Worm (Caenorhabditis elegans) whole organism, mixed stage, embryonic: ENCODE measurements around the gene spo-11.
A peak's percentile ranks its signal among the peaks of the same experiment; 100 is the strongest.

ENCODE experiments used
- M03D4.4 ChIP-seq: sonication (generic microtip); optimal IDR thresholded peaks from 2 replicates; lab custom pipeline; 2017; ENCODE audit warnings: mild to moderate bottlenecking, missing genetic modification characterization, missing compliant biosample characterization
- blmp-1 ChIP-seq: fragments of 150-350 bp; optimal IDR thresholded peaks from 2 replicates; lab custom pipeline; 2014; ENCODE audit warnings: missing biosample characterization, missing genetic modification characterization
- ceh-39 ChIP-seq: fragments of 150-350 bp; optimal IDR thresholded peaks from 2 replicates; lab custom pipeline; 2014; ENCODE audit warnings: missing biosample characterization, missing genetic modification characterization
- ceh-43 ChIP-seq: fragments of 200-800 bp; sonication (Bioruptor generic); optimal IDR thresholded peaks from 2 replicates; lab custom pipeline; 2018; ENCODE audit warnings: mild to moderate bottlenecking, missing genetic modification characterization, moderate library complexity, missing compliant biosample characterization
- ces-1 ChIP-seq: fragments of 150-350 bp; optimal IDR thresholded peaks from 2 replicates; lab custom pipeline; 2014; ENCODE audit warnings: missing biosample characterization, missing genetic modification reagents, missing genetic modification characterization
- cnd-1 ChIP-seq: fragments of 200-800 bp; sonication (Bioruptor generic); optimal IDR thresholded peaks from 2 replicates; lab custom pipeline; 2018; ENCODE audit warnings: mild to moderate bottlenecking, missing genetic modification characterization, missing compliant biosample characterization
- elt-1 ChIP-seq: sonication (generic microtip); optimal IDR thresholded peaks from 2 replicates; lab custom pipeline; 2017; ENCODE audit warnings: missing genetic modification characterization, mild to moderate bottlenecking, missing compliant biosample characterization, antibody characterized with exemption, moderate library complexity, borderline replicate concordance; ENCODE audit not compliant: insufficient read depth
- flh-1 ChIP-seq: fragments of 200-800 bp; sonication (Bioruptor generic); optimal IDR thresholded peaks from 2 replicates; lab custom pipeline; 2018; ENCODE audit warnings: mild to moderate bottlenecking, missing genetic modification characterization, moderate library complexity, missing compliant biosample characterization
- ham-2 ChIP-seq: fragments of 200-800 bp; sonication (Bioruptor generic); optimal IDR thresholded peaks from 2 replicates; lab custom pipeline; 2018; ENCODE audit warnings: mild to moderate bottlenecking, missing genetic modification characterization, missing compliant biosample characterization
- hlh-1 ChIP-seq: fragments of 150-350 bp; optimal IDR thresholded peaks from 2 replicates; lab custom pipeline; 2014; ENCODE audit warnings: missing biosample characterization, missing genetic modification reagents, missing genetic modification characterization
- lin-13 ChIP-seq: fragments of 150-350 bp; optimal IDR thresholded peaks from 2 replicates; lab custom pipeline; 2014; ENCODE audit warnings: missing biosample characterization, missing genetic modification characterization
- lin-32 ChIP-seq: fragments of 200-800 bp; sonication (Bioruptor generic); optimal IDR thresholded peaks from 2 replicates; lab custom pipeline; 2018; ENCODE audit warnings: mild to moderate bottlenecking, missing genetic modification characterization, missing compliant biosample characterization
- lsy-2 ChIP-seq: fragments of 150-350 bp; optimal IDR thresholded peaks from 2 replicates; lab custom pipeline; 2014; ENCODE audit warnings: missing biosample characterization, missing genetic modification characterization
- mab-5 ChIP-seq: fragments of 150-350 bp; optimal IDR thresholded peaks from 2 replicates; lab custom pipeline; 2014; ENCODE audit warnings: missing biosample characterization, missing genetic modification characterization
- mep-1 ChIP-seq: fragments of 150-350 bp; optimal IDR thresholded peaks from 2 replicates; lab custom pipeline; 2017; ENCODE audit warnings: missing biosample characterization, missing genetic modification reagents, missing genetic modification characterization, inconsistent platforms
- mls-2 ChIP-seq: sonication (generic microtip); optimal IDR thresholded peaks from 2 replicates; lab custom pipeline; 2016; ENCODE audit warnings: mild to moderate bottlenecking, missing genetic modification characterization, moderate library complexity, missing compliant biosample characterization
- nhr-12 ChIP-seq: fragments of 150-350 bp; optimal IDR thresholded peaks from 2 replicates; lab custom pipeline; 2014; ENCODE audit warnings: missing biosample characterization, missing genetic modification characterization
- nhr-2 ChIP-seq: fragments of 150-350 bp; optimal IDR thresholded peaks from 2 replicates; lab custom pipeline; 2014; ENCODE audit warnings: missing biosample characterization, missing genetic modification characterization
- nhr-237 ChIP-seq: fragments of 150-350 bp; optimal IDR thresholded peaks from 2 replicates; lab custom pipeline; 2014; ENCODE audit warnings: missing biosample characterization, missing genetic modification characterization
- nhr-28 ChIP-seq: fragments of 150-350 bp; optimal IDR thresholded peaks from 2 replicates; lab custom pipeline; 2014; ENCODE audit warnings: missing biosample characterization, missing genetic modification characterization
- nhr-76 ChIP-seq: sonication (generic microtip); optimal IDR thresholded peaks from 2 replicates; lab custom pipeline; 2017; ENCODE audit warnings: missing biosample characterization, missing genetic modification characterization
- pha-4 ChIP-seq: fragments of 150-350 bp; optimal IDR thresholded peaks from 2 replicates; lab custom pipeline; 2018; ENCODE audit warnings: missing biosample characterization, missing genetic modification reagents, missing genetic modification characterization
- snpc-4 ChIP-seq: fragments of 150-350 bp; optimal IDR thresholded peaks from 2 replicates; lab custom pipeline; 2014; ENCODE audit warnings: missing biosample characterization, missing genetic modification characterization
- sptf-1 ChIP-seq: sonication (generic microtip); optimal IDR thresholded peaks from 2 replicates; lab custom pipeline; 2017; ENCODE audit warnings: mild to moderate bottlenecking, missing genetic modification characterization, moderate library complexity, missing compliant biosample characterization
- tbx-8 ChIP-seq: fragments of 200-800 bp; sonication (Bioruptor generic); optimal IDR thresholded peaks from 2 replicates; lab custom pipeline; 2018; ENCODE audit warnings: mild to moderate bottlenecking, missing genetic modification characterization, moderate library complexity, missing compliant biosample characterization
- unc-39 ChIP-seq: fragments of 150-350 bp; optimal IDR thresholded peaks from 2 replicates; lab custom pipeline; 2014; ENCODE audit warnings: missing biosample characterization, missing genetic modification characterization
- unc-62 ChIP-seq: fragments of 150-350 bp; optimal IDR thresholded peaks from 2 replicates; lab custom pipeline; 2014; ENCODE audit warnings: missing biosample characterization, missing genetic modification reagents, missing genetic modification characterization
- zip-8 ChIP-seq: fragments of 150-350 bp; optimal IDR thresholded peaks from 2 replicates; lab custom pipeline; 2014; ENCODE audit warnings: missing biosample characterization, missing genetic modification characterization
- ztf-11 ChIP-seq: fragments of 150-350 bp; optimal IDR thresholded peaks from 2 replicates; lab custom pipeline; 2014; ENCODE audit warnings: missing biosample characterization, missing genetic modification characterization

spo-11 gene

ce11 chrIV:11142314-11143227 is 17.9 kb upstream of the spo-11 start, which contains the start of gene skih-2:
TSS of gene skih-2 (minus strand) at chrIV:11142364.
- TF ChIP-seq ces-1 (GFP tag; lab: Kevin White, UChicago) (peak; percentile 89), mep-1 (tag; lab: Kevin White, UChicago) (peak; percentile 32), ceh-43 (GFP tag; lab: Kevin White, UChicago) (no peak), unc-39 (tag; lab: Kevin White, UChicago) (peak; percentile 64), elt-1 (tag; lab: Kevin White, UChicago) (no peak), nhr-237 (tag; lab: Kevin White, UChicago) (peak; percentile 27), lin-32 (GFP tag; lab: Kevin White, UChicago) (no peak), mab-5 (tag; lab: Kevin White, UChicago) (no peak), pha-4 (tag; lab: Kevin White, UChicago) (peak; percentile 26), nhr-28 (no peak), lsy-2 (tag; lab: Kevin White, UChicago) (peak; percentile 65), cnd-1 (tag; lab: Kevin White, UChicago) (no peak)

DNA sequence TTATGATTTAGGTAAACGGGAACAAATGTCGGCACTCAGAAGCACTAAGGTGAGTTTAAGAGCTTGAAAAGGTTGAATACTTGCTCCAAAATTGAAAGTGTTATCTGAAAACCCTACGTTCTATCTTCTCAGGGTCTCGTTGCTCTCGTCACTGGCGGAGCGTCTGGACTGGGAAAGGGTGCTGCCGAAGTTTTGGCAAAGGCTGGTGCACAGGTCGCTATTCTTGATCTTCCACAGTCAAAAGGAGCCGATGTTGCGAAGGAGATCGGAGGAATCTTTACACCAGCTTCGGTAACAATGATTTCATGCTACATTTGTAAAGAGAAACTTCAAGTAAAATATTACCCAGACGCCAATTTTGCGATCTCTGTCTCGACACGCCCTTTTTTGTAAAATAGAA is 6.6 kb upstream of the spo-11 start, which contains the start of gene ard-1:
ard-1 (plus strand) TSS at position 12 of the 400 bp plus-strand sequence.
- TF ChIP-seq tbx-8 (GFP tag; lab: Kevin White, UChicago) (no peak), unc-62 (GFP tag; lab: Kevin White, UChicago) (no peak), nhr-237 (tag; lab: Kevin White, UChicago) (no peak), lin-32 (GFP tag; lab: Kevin White, UChicago) (no peak), blmp-1 (no peak), nhr-2 (tag; lab: Kevin White, UChicago) (no peak), flh-1 (GFP tag; lab: Kevin White, UChicago) (no peak), pha-4 (tag; lab: Kevin White, UChicago) (no peak), ceh-43 (GFP tag; lab: Kevin White, UChicago) (no peak), unc-39 (tag; lab: Kevin White, UChicago) (no peak), mab-5 (tag; lab: Kevin White, UChicago) (no peak), lin-13 (tag; lab: Kevin White, UChicago) (no peak), M03D4.4 (tag; lab: Kevin White, UChicago) (no peak), ces-1 (GFP tag; lab: Kevin White, UChicago) (no peak), sptf-1 (tag; lab: Kevin White, UChicago) (no peak), hlh-1 (tag; lab: Kevin White, UChicago) (no peak)

DNA sequence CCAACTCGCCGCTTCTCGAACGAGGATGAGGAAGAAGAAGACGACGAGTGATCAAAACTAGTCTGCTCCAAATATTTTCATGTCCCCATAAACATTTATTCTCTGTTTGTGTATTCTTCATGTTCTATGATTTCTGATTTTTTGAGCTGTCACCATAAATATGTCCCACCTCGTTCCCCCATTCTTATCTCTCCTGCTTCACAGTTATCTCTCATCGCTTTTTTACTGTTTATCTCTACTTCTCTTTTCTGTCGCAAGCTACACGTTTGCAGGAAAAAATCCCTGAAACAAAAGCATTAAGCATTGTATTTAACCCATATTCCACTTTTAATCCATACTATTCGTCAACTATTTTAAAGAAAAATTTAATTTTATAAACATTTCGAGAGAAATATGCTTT is 6.1 kb upstream of the spo-11 start:
- TF ChIP-seq nhr-76 (tag; lab: Kevin White, UChicago) (no peak), ztf-11 (tag; lab: Kevin White, UChicago) (no peak), flh-1 (GFP tag; lab: Kevin White, UChicago) (no peak), hlh-1 (tag; lab: Kevin White, UChicago) (no peak), ceh-39 (tag; lab: Kevin White, UChicago) (no peak), elt-1 (tag; lab: Kevin White, UChicago) (no peak), ceh-43 (GFP tag; lab: Kevin White, UChicago) (no peak), nhr-2 (tag; lab: Kevin White, UChicago) (no peak)

- no peak for TF ChIP-seq sptf-1 (tag; lab: Kevin White, UChicago)
- no peak for TF ChIP-seq nhr-76 (tag; lab: Kevin White, UChicago)
- TF ChIP-seq unc-39 (tag; lab: Kevin White, UChicago): no peak
- no peak for TF ChIP-seq M03D4.4 (tag; lab: Kevin White, UChicago)
- TF ChIP-seq ham-2 (GFP tag; lab: Kevin White, UChicago): no peak
- no peak for TF ChIP-seq nhr-12 (tag; lab: Kevin White, UChicago)
- TF ChIP-seq unc-62 (GFP tag; lab: Kevin White, UChicago): no peak
- TF ChIP-seq ceh-43 (GFP tag; lab: Kevin White, UChicago): no peak
- TF ChIP-seq elt-1 (tag; lab: Kevin White, UChicago): no peak
- no peak for TF ChIP-seq blmp-1
- TF ChIP-seq cnd-1 (tag; lab: Kevin White, UChicago): no peak
- TF ChIP-seq tbx-8 (GFP tag; lab: Kevin White, UChicago): no peak
- no peak for TF ChIP-seq flh-1 (GFP tag; lab: Kevin White, UChicago)
- no peak for TF ChIP-seq lsy-2 (tag; lab: Kevin White, UChicago)
- no peak for TF ChIP-seq nhr-237 (tag; lab: Kevin White, UChicago)
- no peak for TF ChIP-seq snpc-4
Observed at ce11 chrIV:11126028-11126427, 1.4 kb upstream of the spo-11 start.

ce11 chrIV:11126004-11126027 is 1.2 kb upstream of the spo-11 start, which contains the start of gene swsn-4:
TSS of gene swsn-4 (plus strand) at chrIV:11126024.
- TF ChIP-seq ham-2 (GFP tag; lab: Kevin White, UChicago): no peak
- TF ChIP-seq elt-1 (tag; lab: Kevin White, UChicago): no peak
- TF ChIP-seq unc-62 (GFP tag; lab: Kevin White, UChicago): no peak
- no peak for TF ChIP-seq zip-8 (tag; lab: Kevin White, UChicago)
- no peak for TF ChIP-seq mls-2 (tag; lab: Kevin White, UChicago)
- no peak for TF ChIP-seq tbx-8 (GFP tag; lab: Kevin White, UChicago)
- TF ChIP-seq lsy-2 (tag; lab: Kevin White, UChicago): no peak
